Worm (Caenorhabditis elegans) whole organism, L3 larva: ENCODE data around the gene tbc-17.

Experiments used
- R02D3.7 ChIP-seq: fragments of 150-350 bp; optimal IDR thresholded peaks from 2 replicates; lab custom pipeline; 2014; ENCODE audit warnings: missing biosample characterization, missing genetic modification characterization
- aly-2 ChIP-seq: fragments of 150-350 bp; optimal IDR thresholded peaks from 2 replicates; lab custom pipeline; 2014; ENCODE audit warnings: missing biosample characterization, missing genetic modification characterization
- ceh-16 ChIP-seq: sonication (generic microtip); optimal IDR thresholded peaks from 2 replicates; lab custom pipeline; 2017; ENCODE audit warnings: missing biosample characterization, missing genetic modification characterization
- ceh-28 ChIP-seq: fragments of 150-350 bp; optimal IDR thresholded peaks from 2 replicates; lab custom pipeline; 2014; ENCODE audit warnings: missing biosample characterization, missing genetic modification reagents, missing genetic modification characterization
- ceh-9 ChIP-seq: sonication (generic microtip); optimal IDR thresholded peaks from 2 replicates; lab custom pipeline; 2018; ENCODE audit warnings: missing biosample characterization, missing genetic modification characterization
- daf-12 ChIP-seq: fragments of 150-350 bp; optimal IDR thresholded peaks from 2 replicates; lab custom pipeline; 2014; ENCODE audit warnings: missing biosample characterization, missing genetic modification reagents, missing genetic modification characterization
- egl-27 ChIP-seq: sonication (generic microtip); optimal IDR thresholded peaks from 4 replicates; lab custom pipeline; 2017; ENCODE audit warnings: missing biosample characterization, missing genetic modification reagents, missing genetic modification characterization
- elt-1 ChIP-seq: fragments of 150-350 bp; optimal IDR thresholded peaks from 2 replicates; lab custom pipeline; 2014; ENCODE audit warnings: missing biosample characterization, missing genetic modification characterization
- elt-2 ChIP-seq: sonication (generic microtip); optimal IDR thresholded peaks from 2 replicates; lab custom pipeline; 2016; ENCODE audit warnings: missing genetic modification reagents, mild to moderate bottlenecking, missing genetic modification characterization, missing compliant biosample characterization
- elt-3 ChIP-seq, 3 experiments: fragments of 150-350 bp in 1 of 3; sonication (generic microtip) in 2 of 3; optimal IDR thresholded peaks; 2 replicates in 2 of 3; 4 replicates in 1 of 3; lab custom pipeline; 2014 to 2017; ENCODE audit warnings: missing biosample characterization in 3 of 3, missing genetic modification characterization in 3 of 3
- eor-1 ChIP-seq, 2 experiments: fragments of 150-350 bp; optimal IDR thresholded peaks; 2 replicates each; lab custom pipeline; 2014 to 2018; ENCODE audit warnings: missing biosample characterization in 2 of 2, missing genetic modification characterization in 2 of 2
- fkh-10 ChIP-seq: sonication (generic microtip); optimal IDR thresholded peaks from 2 replicates; lab custom pipeline; 2017; ENCODE audit warnings: missing biosample characterization, missing genetic modification reagents, missing genetic modification characterization
- hmg-11 ChIP-seq: sonication (generic microtip); optimal IDR thresholded peaks from 2 replicates; lab custom pipeline; 2016; ENCODE audit warnings: missing genetic modification characterization, missing compliant biosample characterization
- jun-1 ChIP-seq: fragments of 150-350 bp; optimal IDR thresholded peaks from 2 replicates; lab custom pipeline; 2014; ENCODE audit warnings: missing biosample characterization, missing genetic modification reagents, missing genetic modification characterization
- lin-15B ChIP-seq: fragments of 150-350 bp; optimal IDR thresholded peaks from 2 replicates; lab custom pipeline; 2014; ENCODE audit warnings: missing biosample characterization, missing genetic modification characterization
- lin-39 ChIP-seq: fragments of 150-350 bp; optimal IDR thresholded peaks from 2 replicates; lab custom pipeline; 2018; ENCODE audit warnings: missing biosample characterization, missing genetic modification reagents, missing genetic modification characterization
- lsy-12 ChIP-seq: sonication (generic microtip); optimal IDR thresholded peaks from 2 replicates; lab custom pipeline; 2016; ENCODE audit warnings: mild to moderate bottlenecking, missing genetic modification characterization, missing compliant biosample characterization
- mdl-1 ChIP-seq: fragments of 150-350 bp; optimal IDR thresholded peaks from 2 replicates; lab custom pipeline; 2014; ENCODE audit warnings: missing biosample characterization, missing genetic modification characterization
- mml-1 ChIP-seq: fragments of 150-350 bp; sonication (generic microtip); optimal IDR thresholded peaks from 3 replicates; lab custom pipeline; 2014; ENCODE audit warnings: missing biosample characterization, missing genetic modification characterization
- nfya-1 ChIP-seq: sonication (generic microtip); optimal IDR thresholded peaks from 2 replicates; lab custom pipeline; 2017; ENCODE audit warnings: missing genetic modification characterization, mild to moderate bottlenecking, missing compliant biosample characterization, antibody characterized with exemption, moderate library complexity; ENCODE audit not compliant: insufficient read depth
- nhr-11 ChIP-seq: fragments of 150-350 bp; optimal IDR thresholded peaks from 2 replicates; lab custom pipeline; 2014; ENCODE audit warnings: missing biosample characterization, missing genetic modification characterization
- nhr-23 ChIP-seq: fragments of 150-350 bp; optimal IDR thresholded peaks from 2 replicates; lab custom pipeline; 2014; ENCODE audit warnings: missing biosample characterization, missing genetic modification reagents, missing genetic modification characterization
- nhr-237 ChIP-seq: fragments of 150-350 bp; optimal IDR thresholded peaks from 2 replicates; lab custom pipeline; 2014; ENCODE audit warnings: missing biosample characterization, missing genetic modification characterization
- nhr-28 ChIP-seq: fragments of 150-350 bp; optimal IDR thresholded peaks from 2 replicates; lab custom pipeline; 2014; ENCODE audit warnings: missing biosample characterization, missing genetic modification characterization
- nhr-67 ChIP-seq: fragments of 150-350 bp; optimal IDR thresholded peaks from 2 replicates; lab custom pipeline; 2014; ENCODE audit warnings: missing biosample characterization, missing genetic modification characterization
- nhr-76 ChIP-seq: fragments of 150-350 bp; sonication (generic microtip); optimal IDR thresholded peaks from 5 replicates; lab custom pipeline; 2014; ENCODE audit warnings: missing biosample characterization, missing genetic modification characterization
- pha-4 ChIP-seq: fragments of 150-350 bp; optimal IDR thresholded peaks from 2 replicates; lab custom pipeline; 2014; ENCODE audit warnings: missing biosample characterization, missing genetic modification reagents, missing genetic modification characterization
- pqm-1 ChIP-seq: fragments of 150-350 bp; optimal IDR thresholded peaks from 2 replicates; lab custom pipeline; 2017; ENCODE audit warnings: missing biosample characterization, missing genetic modification characterization, inconsistent platforms
- sea-2 ChIP-seq: fragments of 150-350 bp; sonication (generic microtip); optimal IDR thresholded peaks from 4 replicates; lab custom pipeline; 2014; ENCODE audit warnings: missing biosample characterization, missing genetic modification reagents, missing genetic modification characterization
- skn-1 ChIP-seq: fragments of 150-350 bp; optimal IDR thresholded peaks from 2 replicates; lab custom pipeline; 2014; ENCODE audit warnings: missing biosample characterization, missing genetic modification characterization
- snpc-4 ChIP-seq: fragments of 150-350 bp; optimal IDR thresholded peaks from 2 replicates; lab custom pipeline; 2014; ENCODE audit warnings: missing biosample characterization, missing genetic modification characterization
- tbx-2 ChIP-seq: sonication (generic microtip); optimal IDR thresholded peaks from 2 replicates; lab custom pipeline; 2016; ENCODE audit warnings: mild to moderate bottlenecking, missing genetic modification characterization, missing compliant biosample characterization
- unc-62 ChIP-seq: fragments of 150-350 bp; sonication (generic microtip); optimal IDR thresholded peaks from 4 replicates; lab custom pipeline; 2014; ENCODE audit warnings: missing biosample characterization, missing genetic modification reagents, missing genetic modification characterization
- zag-1 ChIP-seq: fragments of 150-350 bp; optimal IDR thresholded peaks from 2 replicates; lab custom pipeline; 2014; ENCODE audit warnings: missing biosample characterization, missing genetic modification characterization
- ztf-11 ChIP-seq: fragments of 150-350 bp; optimal IDR thresholded peaks from 2 replicates; lab custom pipeline; 2014; ENCODE audit warnings: missing biosample characterization, missing genetic modification characterization

Gene tbc-17

ce11 chrII:12690905-12691304 lies 3.3 kb upstream of the tbc-17 start:
- no peak for TF ChIP-seq R02D3.7
- TF ChIP-seq nhr-11: no peak
- TF ChIP-seq nhr-237 (tag; lab: Kevin White, UChicago): no peak
- no peak for TF ChIP-seq unc-62
- TF ChIP-seq aly-2 (tag; lab: Kevin White, UChicago): no peak
- TF ChIP-seq ceh-16: no peak
- TF ChIP-seq hmg-11: no peak
- TF ChIP-seq zag-1 (tag; lab: Kevin White, UChicago): no peak
- no peak for TF ChIP-seq fkh-10 (GFP tag; lab: Kevin White, UChicago)
- no peak for TF ChIP-seq nfya-1 (tag; lab: Kevin White, UChicago)
- no peak for TF ChIP-seq elt-1
- TF ChIP-seq skn-1: no peak
- no peak for TF ChIP-seq tbx-2 (tag; lab: Kevin White, UChicago)
- no peak for TF ChIP-seq lin-15B (tag; lab: Kevin White, UChicago)
- TF ChIP-seq nhr-23 (tag; lab: Kevin White, UChicago): no peak

DNA sequence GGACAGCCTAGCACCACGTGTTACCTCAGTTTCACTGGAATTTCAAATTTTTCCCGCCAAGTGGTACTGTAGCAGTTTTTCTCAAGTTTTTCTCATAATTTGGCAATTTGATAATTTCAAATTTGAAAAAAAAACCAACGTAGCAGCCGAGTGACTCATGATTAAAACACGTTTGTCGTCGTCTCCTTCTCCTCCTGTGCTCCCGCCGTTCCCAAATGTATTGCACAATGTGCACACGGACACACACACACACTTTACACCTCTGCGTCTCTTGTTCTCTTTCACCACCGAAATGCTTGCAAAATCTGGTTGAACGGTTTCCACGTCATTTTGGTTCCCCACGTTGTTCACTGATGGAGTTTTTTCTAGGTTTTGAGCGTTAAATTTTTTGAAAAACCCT lies 2.9 kb upstream of the tbc-17 start:
- TF ChIP-seq nhr-11 (no peak), jun-1 (tag; lab: Kevin White, UChicago) (no peak), pha-4 (tag; lab: Kevin White, UChicago) (peak; percentile 21), ceh-28 (tag; lab: Kevin White, UChicago) (no peak)

- no peak for TF ChIP-seq nhr-28 (tag; lab: Kevin White, UChicago)
- TF ChIP-seq lin-39 (tag; lab: Kevin White, UChicago): no peak
- no peak for TF ChIP-seq fkh-10 (GFP tag; lab: Kevin White, UChicago)
- TF ChIP-seq ceh-9 (tag; lab: Kevin White, UChicago): no peak
- TF ChIP-seq mdl-1 (tag; lab: Kevin White, UChicago): no peak
- TF ChIP-seq pha-4 (tag; lab: Kevin White, UChicago): no peak
- TF ChIP-seq ceh-28 (tag; lab: Kevin White, UChicago): no peak
- no peak for TF ChIP-seq daf-12 (tag; lab: Kevin White, UChicago)
- no peak for TF ChIP-seq ztf-11
- TF ChIP-seq snpc-4: no peak
- no peak for TF ChIP-seq R02D3.7
- TF ChIP-seq egl-27 (tag; lab: Kevin White, UChicago): no peak
- TF ChIP-seq nhr-76 (tag; lab: Kevin White, UChicago): no peak
- TF ChIP-seq sea-2 (GFP tag; lab: Kevin White, UChicago): no peak
Observed at ce11 chrII:12692694-12693093, 1.5 kb upstream of the tbc-17 start.

- no peak for TF ChIP-seq fkh-10 (GFP tag; lab: Kevin White, UChicago)
- no peak for TF ChIP-seq pqm-1
- no peak for TF ChIP-seq eor-1 (tag; optimal IDR thresholded peaks at IDR 0.05; lab: Kevin White, UChicago)
- TF ChIP-seq egl-27 (tag; lab: Kevin White, UChicago): no peak
- no peak for TF ChIP-seq sea-2 (GFP tag; lab: Kevin White, UChicago)
- TF ChIP-seq tbx-2 (tag; lab: Kevin White, UChicago): no peak
- no peak for TF ChIP-seq elt-1
- TF ChIP-seq mml-1 (tag; lab: Kevin White, UChicago): no peak
- TF ChIP-seq ceh-28 (tag; lab: Kevin White, UChicago): no peak
- TF ChIP-seq R02D3.7: no peak
- TF ChIP-seq ztf-11: no peak
- no peak for TF ChIP-seq ceh-9 (tag; lab: Kevin White, UChicago)
- TF ChIP-seq elt-2: no peak
Observed at ce11 chrII:12696116-12696515, 1.9 kb downstream of the tbc-17 start.

DNA sequence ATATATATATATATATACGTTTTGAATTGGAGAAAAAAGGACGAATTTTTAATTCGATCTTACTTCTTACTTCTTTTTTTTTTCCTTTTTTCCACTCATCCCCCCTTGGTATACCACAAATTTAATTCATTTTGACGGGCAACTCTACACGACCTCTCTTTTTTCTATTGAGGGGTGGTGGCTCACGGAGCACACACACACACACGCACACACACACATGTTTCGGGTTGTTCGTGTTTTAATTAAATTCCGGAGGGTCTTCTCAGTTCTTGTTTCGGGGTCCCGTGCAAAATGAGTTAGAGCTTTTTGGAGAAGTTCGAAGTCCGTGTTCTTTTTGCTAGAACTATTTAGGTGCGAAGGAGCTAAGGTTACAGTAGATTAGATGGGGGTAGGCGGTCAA lies 17.3 kb downstream of the tbc-17 start:
- no peak for TF ChIP-seq nhr-67 (tag; lab: Kevin White, UChicago)
- TF ChIP-seq elt-3 (tag; optimal IDR thresholded peaks at IDR 0.05; lab: Kevin White, UChicago): no peak
- no peak for TF ChIP-seq lsy-12 (tag; lab: Kevin White, UChicago)
- TF ChIP-seq aly-2 (tag; lab: Kevin White, UChicago): no peak
